Worm (Caenorhabditis elegans) whole organism, L3 larva: ENCODE data around the gene F32G8.2.

Source experiments
- ceh-16 ChIP-seq: sonication (generic microtip); optimal IDR thresholded peaks from 2 replicates; lab custom pipeline; 2017; ENCODE audit warnings: missing biosample characterization, missing genetic modification characterization
- elt-1 ChIP-seq: fragments of 150-350 bp; optimal IDR thresholded peaks from 2 replicates; lab custom pipeline; 2014; ENCODE audit warnings: missing biosample characterization, missing genetic modification characterization
- fos-1 ChIP-seq: fragments of 150-350 bp; optimal IDR thresholded peaks from 2 replicates; lab custom pipeline; 2014; ENCODE audit warnings: missing biosample characterization, missing genetic modification characterization
- nhr-11 ChIP-seq: fragments of 150-350 bp; optimal IDR thresholded peaks from 2 replicates; lab custom pipeline; 2014; ENCODE audit warnings: missing biosample characterization, missing genetic modification characterization
- nhr-12 ChIP-seq: fragments of 150-350 bp; optimal IDR thresholded peaks from 2 replicates; lab custom pipeline; 2014; ENCODE audit warnings: missing biosample characterization, missing genetic modification characterization
- nhr-23 ChIP-seq: fragments of 150-350 bp; optimal IDR thresholded peaks from 2 replicates; lab custom pipeline; 2014; ENCODE audit warnings: missing biosample characterization, missing genetic modification reagents, missing genetic modification characterization
- nhr-237 ChIP-seq: fragments of 150-350 bp; optimal IDR thresholded peaks from 2 replicates; lab custom pipeline; 2014; ENCODE audit warnings: missing biosample characterization, missing genetic modification characterization
- nhr-25 ChIP-seq: sonication (generic microtip); optimal IDR thresholded peaks from 2 replicates; lab custom pipeline; 2017; ENCODE audit warnings: missing biosample characterization, missing genetic modification characterization
- nhr-28 ChIP-seq: fragments of 150-350 bp; optimal IDR thresholded peaks from 2 replicates; lab custom pipeline; 2014; ENCODE audit warnings: missing biosample characterization, missing genetic modification characterization
- pha-4 ChIP-seq: fragments of 150-350 bp; optimal IDR thresholded peaks from 2 replicates; lab custom pipeline; 2014; ENCODE audit warnings: missing biosample characterization, missing genetic modification reagents, missing genetic modification characterization
- pqm-1 ChIP-seq: fragments of 150-350 bp; optimal IDR thresholded peaks from 2 replicates; lab custom pipeline; 2017; ENCODE audit warnings: missing biosample characterization, missing genetic modification characterization, inconsistent platforms
- snpc-4 ChIP-seq: fragments of 150-350 bp; optimal IDR thresholded peaks from 2 replicates; lab custom pipeline; 2014; ENCODE audit warnings: missing biosample characterization, missing genetic modification characterization
- tbx-2 ChIP-seq: sonication (generic microtip); optimal IDR thresholded peaks from 2 replicates; lab custom pipeline; 2016; ENCODE audit warnings: mild to moderate bottlenecking, missing genetic modification characterization, missing compliant biosample characterization
- unc-39 ChIP-seq: sonication (generic microtip); optimal IDR thresholded peaks from 4 replicates; lab custom pipeline; 2017; ENCODE audit warnings: missing biosample characterization, missing genetic modification characterization

- no peak for TF ChIP-seq pqm-1
- TF ChIP-seq snpc-4 (tag; lab: Kevin White, UChicago) = no peak
- no peak for TF ChIP-seq nhr-12 (tag; lab: Kevin White, UChicago)
- TF ChIP-seq unc-39 (tag; lab: Kevin White, UChicago) = no peak
- no peak for TF ChIP-seq pha-4
- no peak for TF ChIP-seq elt-1
- TF ChIP-seq nhr-28 (tag; lab: Kevin White, UChicago) = no peak
- TF ChIP-seq ceh-16 = no peak
- TF ChIP-seq nhr-11 (tag; lab: Kevin White, UChicago) = no peak
- no peak for TF ChIP-seq fos-1
- no peak for TF ChIP-seq nhr-25
- no peak for TF ChIP-seq nhr-23 (tag; lab: Kevin White, UChicago)
- no peak for TF ChIP-seq tbx-2 (tag; lab: Kevin White, UChicago)
- TF ChIP-seq nhr-237 (tag; lab: Kevin White, UChicago) = no peak
Measured at ce11 chrV:10594810-10595209, 45.0 kb downstream of the F32G8.2 start, which contains the start of gene T21C9.11.
